Worm (Caenorhabditis elegans) whole organism, L2 larva: ENCODE data around the gene clec-124.

Experiments
- F13H6.1 ChIP-seq: sonication (generic microtip); optimal IDR thresholded peaks from 2 replicates; lab custom pipeline; 2016; ENCODE audit warnings: missing genetic modification characterization, missing compliant biosample characterization
- Y55F3AM.14 ChIP-seq: fragments of 200-800 bp; sonication (Bioruptor generic); optimal IDR thresholded peaks from 2 replicates; lab custom pipeline; 2018; ENCODE audit warnings: mild to moderate bottlenecking, missing genetic modification characterization, missing compliant biosample characterization
- ama-1 ChIP-seq: fragments of 150-350 bp; optimal IDR thresholded peaks from 2 replicates; lab custom pipeline; 2018; ENCODE audit warnings: inconsistent platforms
- ceh-82 ChIP-seq: fragments of 150-350 bp; optimal IDR thresholded peaks from 2 replicates; lab custom pipeline; 2014; ENCODE audit warnings: missing biosample characterization, missing genetic modification characterization
- lsy-2 ChIP-seq, 2 experiments: fragments of 150-350 bp in 1 of 2; sonication (generic microtip) in 1 of 2; optimal IDR thresholded peaks; 2 replicates each; lab custom pipeline; 2014 to 2017; ENCODE audit warnings: missing biosample characterization in 2 of 2, missing genetic modification characterization in 2 of 2
- unc-62 ChIP-seq: fragments of 150-350 bp; optimal IDR thresholded peaks from 2 replicates; lab custom pipeline; 2014; ENCODE audit warnings: missing biosample characterization, missing genetic modification reagents, missing genetic modification characterization
- ztf-11 ChIP-seq: sonication (generic microtip); optimal IDR thresholded peaks from 2 replicates; lab custom pipeline; 2017; ENCODE audit warnings: missing biosample characterization, missing genetic modification characterization

ce11 chrII:3264704-3265103, 15.2 kb downstream of the clec-124 start:
- no peak for TF ChIP-seq Y55F3AM.14 (GFP tag; lab: Kevin White, UChicago)
- no peak for TF ChIP-seq unc-62 (GFP tag; lab: Kevin White, UChicago)
- no peak for TF ChIP-seq ztf-11
- TF ChIP-seq F13H6.1, result no peak
- no peak for TF ChIP-seq lsy-2 (tag; optimal IDR thresholded peaks at IDR 0.05; lab: Kevin White, UChicago)
- TF ChIP-seq ama-1, result no peak
- TF ChIP-seq ceh-82 (tag; lab: Kevin White, UChicago), result no peak
